Worm (Caenorhabditis elegans) whole organism, midembryonic: ENCODE results near the gene fbxl-1.

Experiments
- T22C8.4 ChIP-seq: fragments of 200-800 bp; sonication (Bioruptor generic); IDR thresholded peaks from 2 replicates; pipeline ENCODE4 v1.3.6; 2022; ENCODE audit warnings: missing genetic modification characterization, missing compliant biosample characterization
- cog-1 ChIP-seq: sonication (generic microtip); optimal IDR thresholded peaks from 2 replicates; lab custom pipeline; 2016; ENCODE audit warnings: missing genetic modification characterization, missing compliant biosample characterization
- flt-1 ChIP-seq: fragments of 200-800 bp; sonication (Bioruptor generic); IDR thresholded peaks from 2 replicates; pipeline ENCODE4 v1.3.6; 2022; ENCODE audit warnings: missing genetic modification characterization, missing compliant biosample characterization
- klf-2 ChIP-seq: fragments of 200-800 bp; sonication (Bioruptor generic); conservative IDR thresholded peaks from 2 replicates; pipeline ENCODE4 v1.3.6; 2022; ENCODE audit warnings: missing genetic modification reagents, missing genetic modification characterization, missing compliant biosample characterization
- med-1 ChIP-seq: sonication (generic microtip); optimal IDR thresholded peaks from 2 replicates; lab custom pipeline; 2017; ENCODE audit warnings: missing genetic modification characterization, mild to moderate bottlenecking, missing compliant biosample characterization, antibody characterized with exemption, missing genetic modification reagents; ENCODE audit not compliant: insufficient read depth
- ref-1 ChIP-seq: fragments of 200-800 bp; sonication (Bioruptor generic); conservative IDR thresholded peaks from 2 replicates; pipeline ENCODE4 v1.3.6; 2022; ENCODE audit warnings: missing genetic modification reagents, missing genetic modification characterization, missing compliant biosample characterization
- tab-1 ChIP-seq: fragments of 200-800 bp; sonication (Bioruptor generic); IDR thresholded peaks from 2 replicates; pipeline ENCODE4 v1.3.6; 2022; ENCODE audit warnings: missing genetic modification characterization, missing compliant biosample characterization
- ztf-23 ChIP-seq: fragments of 200-800 bp; sonication (Bioruptor generic); IDR thresholded peaks from 2 replicates; pipeline ENCODE4 v1.3.6; 2022; ENCODE audit warnings: missing genetic modification reagents, missing genetic modification characterization, missing compliant biosample characterization
- ztf-29 ChIP-seq: fragments of 200-800 bp; sonication (Bioruptor generic); IDR thresholded peaks from 2 replicates; pipeline ENCODE4 v1.3.6; 2022; ENCODE audit warnings: missing genetic modification reagents, missing genetic modification characterization, missing compliant biosample characterization

Gene fbxl-1

DNA sequence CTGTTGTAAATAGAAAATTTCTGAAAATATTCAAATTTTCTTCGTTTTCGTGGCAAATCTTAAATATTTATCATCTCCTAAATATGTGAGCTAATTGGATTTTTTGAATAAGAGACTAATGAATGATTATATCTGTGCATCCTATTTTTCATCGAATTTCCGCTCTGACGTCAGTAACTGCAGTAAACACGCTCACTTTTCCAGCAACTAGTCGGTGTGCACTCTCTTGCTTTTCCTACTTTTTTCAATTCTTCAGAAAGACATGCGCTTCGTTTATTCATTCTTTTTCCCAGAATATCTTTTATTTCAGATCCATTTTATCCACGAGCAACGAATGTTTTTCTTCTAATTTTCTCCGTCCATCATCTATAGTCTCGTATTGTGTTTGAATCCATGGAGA lies 1.9 kb downstream of the fbxl-1 start:
- TF ChIP-seq tab-1 (GFP tag; lab: Robert Waterston, UW) (no peak), ref-1 (GFP tag; lab: Robert Waterston, UW) (no peak), cog-1 (no peak), ztf-23 (GFP tag; lab: Robert Waterston, UW) (no peak), klf-2 (GFP tag; lab: Robert Waterston, UW) (no peak), flt-1 (GFP tag; lab: Robert Waterston, UW) (no peak), T22C8.4 (no peak), med-1 (GFP tag; lab: Kevin White, UChicago) (no peak), ztf-29 (GFP tag; lab: Robert Waterston, UW) (no peak)

- no peak for TF ChIP-seq T22C8.4
- no peak for TF ChIP-seq tab-1 (GFP tag; lab: Robert Waterston, UW)
- TF ChIP-seq ztf-29 (GFP tag; lab: Robert Waterston, UW) = no peak
- TF ChIP-seq med-1 (GFP tag; lab: Kevin White, UChicago) = no peak
- no peak for TF ChIP-seq ztf-23 (GFP tag; lab: Robert Waterston, UW)
- no peak for TF ChIP-seq cog-1
- no peak for TF ChIP-seq flt-1 (GFP tag; lab: Robert Waterston, UW)
- no peak for TF ChIP-seq ref-1 (GFP tag; lab: Robert Waterston, UW)
- no peak for TF ChIP-seq klf-2 (GFP tag; lab: Robert Waterston, UW)
These were observed 5.0 kb downstream of the fbxl-1 start, which contains the start of gene henn-1 for ce11 chrIII:8232634-8233033. henn-1 (plus strand) TSS chrIII:8232651.

DNA sequence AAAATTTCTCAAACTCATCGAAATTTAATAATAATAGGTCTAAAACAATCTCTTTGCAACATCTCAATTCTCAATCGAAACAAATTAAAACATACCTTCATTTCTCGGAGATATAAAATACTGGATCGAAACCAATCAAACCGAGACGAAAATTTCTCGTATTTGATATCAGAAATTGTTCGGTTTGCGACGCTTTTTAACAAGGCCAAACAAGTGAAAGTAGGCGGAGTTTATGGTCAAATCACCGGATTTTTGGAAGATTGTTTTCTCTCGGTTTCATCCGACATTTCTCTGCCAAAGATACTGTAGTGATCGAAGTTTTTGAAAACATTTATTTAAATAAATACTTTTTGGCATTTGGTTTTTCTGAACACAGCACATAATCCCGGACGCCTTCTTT lies 7.7 kb downstream of the fbxl-1 start, which contains the start of gene C02F5.14:
Gene C02F5.14, minus strand, starts transcription at position 157 of the 400 bp plus-strand sequence.
- no peak for TF ChIP-seq tab-1 (GFP tag; lab: Robert Waterston, UW)
- TF ChIP-seq ref-1 (GFP tag; lab: Robert Waterston, UW) = no peak
- no peak for TF ChIP-seq klf-2 (GFP tag; lab: Robert Waterston, UW)
- TF ChIP-seq ztf-29 (GFP tag; lab: Robert Waterston, UW) = no peak
- no peak for TF ChIP-seq T22C8.4
- TF ChIP-seq ztf-23 (GFP tag; lab: Robert Waterston, UW) = no peak
- TF ChIP-seq cog-1 = no peak
- no peak for TF ChIP-seq med-1 (GFP tag; lab: Kevin White, UChicago)
- TF ChIP-seq flt-1 (GFP tag; lab: Robert Waterston, UW) = no peak

- TF ChIP-seq T22C8.4 (no peak), ref-1 (GFP tag; lab: Robert Waterston, UW) (no peak), ztf-29 (GFP tag; lab: Robert Waterston, UW) (no peak), cog-1 (no peak), ztf-23 (GFP tag; lab: Robert Waterston, UW) (no peak), flt-1 (GFP tag; lab: Robert Waterston, UW) (no peak), med-1 (GFP tag; lab: Kevin White, UChicago) (no peak), tab-1 (GFP tag; lab: Robert Waterston, UW) (no peak), klf-2 (GFP tag; lab: Robert Waterston, UW) (no peak)
These were observed 8.2 kb downstream of the fbxl-1 start, which contains the start of gene C02F5.5 for ce11 chrIII:8235880-8236279. C02F5.5 (plus strand) TSS chrIII:8236180.

ce11 chrIII:8237827-8238226 lies 10.2 kb downstream of the fbxl-1 start, which contains the start of gene tsp-2:
tsp-2 (minus strand) TSS chrIII:8237935.
- no peak for TF ChIP-seq cog-1
- no peak for TF ChIP-seq ref-1 (GFP tag; lab: Robert Waterston, UW)
- TF ChIP-seq flt-1 (GFP tag; lab: Robert Waterston, UW) = no peak
- no peak for TF ChIP-seq klf-2 (GFP tag; lab: Robert Waterston, UW)

DNA sequence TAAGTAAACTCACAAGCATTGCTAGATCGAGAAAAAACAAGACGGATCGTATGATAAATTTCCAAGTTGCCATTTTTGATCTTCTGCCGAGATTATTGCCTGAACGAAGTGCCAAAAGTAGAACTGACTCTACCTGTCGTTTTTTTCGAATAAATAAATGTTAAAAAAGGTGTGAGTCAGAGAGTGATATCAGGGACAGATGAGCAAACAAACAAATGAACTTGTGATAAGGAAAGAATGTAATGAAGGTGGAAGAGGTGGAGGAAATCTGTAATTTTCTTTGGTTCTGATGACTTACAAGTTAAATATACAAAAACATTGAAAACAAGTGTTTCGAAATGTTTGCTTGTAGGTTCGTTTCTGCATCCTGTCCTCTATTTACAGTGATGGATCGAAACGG lies 11.7 kb downstream of the fbxl-1 start, which contains the start of gene tsp-1:
Gene tsp-1, minus strand, starts transcription at position 99 of the 400 bp plus-strand sequence.
- TF ChIP-seq ztf-29 (GFP tag; lab: Robert Waterston, UW) = no peak
- no peak for TF ChIP-seq cog-1
- TF ChIP-seq flt-1 (GFP tag; lab: Robert Waterston, UW) = no peak
- TF ChIP-seq ref-1 (GFP tag; lab: Robert Waterston, UW) = no peak
- no peak for TF ChIP-seq T22C8.4
- no peak for TF ChIP-seq tab-1 (GFP tag; lab: Robert Waterston, UW)
- TF ChIP-seq med-1 (GFP tag; lab: Kevin White, UChicago) = no peak
- no peak for TF ChIP-seq ztf-23 (GFP tag; lab: Robert Waterston, UW)
- TF ChIP-seq klf-2 (GFP tag; lab: Robert Waterston, UW) = no peak

- no peak for TF ChIP-seq med-1 (GFP tag; lab: Kevin White, UChicago)
- no peak for TF ChIP-seq klf-2 (GFP tag; lab: Robert Waterston, UW)
- no peak for TF ChIP-seq ref-1 (GFP tag; lab: Robert Waterston, UW)
- TF ChIP-seq flt-1 (GFP tag; lab: Robert Waterston, UW) = no peak
- no peak for TF ChIP-seq ztf-23 (GFP tag; lab: Robert Waterston, UW)
These were observed 12.6 kb downstream of the fbxl-1 start for ce11 chrIII:8240247-8240646.

ce11 chrIII:8240948-8241347 lies 13.3 kb downstream of the fbxl-1 start:
- TF ChIP-seq tab-1 (GFP tag; lab: Robert Waterston, UW) = no peak
- no peak for TF ChIP-seq ref-1 (GFP tag; lab: Robert Waterston, UW)
- TF ChIP-seq ztf-29 (GFP tag; lab: Robert Waterston, UW) = no peak
- no peak for TF ChIP-seq cog-1
- no peak for TF ChIP-seq ztf-23 (GFP tag; lab: Robert Waterston, UW)
- no peak for TF ChIP-seq med-1 (GFP tag; lab: Kevin White, UChicago)
- TF ChIP-seq klf-2 (GFP tag; lab: Robert Waterston, UW) = no peak
- TF ChIP-seq T22C8.4 = no peak
- TF ChIP-seq flt-1 (GFP tag; lab: Robert Waterston, UW) = no peak

DNA sequence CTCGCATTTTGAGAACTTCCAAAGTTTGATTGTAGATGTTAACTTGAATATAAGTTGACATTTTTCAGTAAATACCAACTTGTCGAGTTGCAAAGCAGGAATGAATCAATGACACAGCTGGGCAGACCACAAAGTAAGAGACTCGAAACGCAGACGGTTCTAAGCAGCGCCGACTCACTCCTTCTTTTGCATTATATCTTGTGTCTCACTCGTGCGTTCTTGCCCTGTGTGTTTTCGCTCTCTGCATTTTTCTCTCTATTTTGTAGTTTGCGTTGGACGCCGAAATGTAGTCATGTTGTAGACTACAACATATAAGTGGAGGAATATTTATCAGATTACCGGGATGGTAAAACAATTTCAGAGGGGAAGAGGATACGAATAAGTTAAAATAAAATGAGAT lies 15.2 kb downstream of the fbxl-1 start, which contains the start of gene C02F5.12:
Gene C02F5.12, minus strand, starts transcription at position 221 of the 400 bp plus-strand sequence.
- TF ChIP-seq tab-1 (GFP tag; lab: Robert Waterston, UW) (no peak), cog-1 (no peak), med-1 (GFP tag; lab: Kevin White, UChicago) (no peak), T22C8.4 (no peak), flt-1 (GFP tag; lab: Robert Waterston, UW) (no peak), ztf-23 (GFP tag; lab: Robert Waterston, UW) (no peak), ref-1 (GFP tag; lab: Robert Waterston, UW) (no peak), klf-2 (GFP tag; lab: Robert Waterston, UW) (no peak), ztf-29 (GFP tag; lab: Robert Waterston, UW) (no peak)
